Worm (Caenorhabditis elegans) whole organism, L2 larva: ENCODE data around the gene clec-62.

Experiments used
- C34F6.9 ChIP-seq: fragments of 150-350 bp; optimal IDR thresholded peaks from 2 replicates; lab custom pipeline; 2014; ENCODE audit warnings: missing biosample characterization, missing genetic modification characterization
- R02D3.7 ChIP-seq: fragments of 150-350 bp; optimal IDR thresholded peaks from 2 replicates; lab custom pipeline; 2014; ENCODE audit warnings: missing biosample characterization, missing genetic modification characterization
- alr-1 ChIP-seq: fragments of 150-350 bp; optimal IDR thresholded peaks from 2 replicates; lab custom pipeline; 2014; ENCODE audit warnings: missing biosample characterization, missing genetic modification characterization
- ama-1 ChIP-seq: fragments of 150-350 bp; optimal IDR thresholded peaks from 2 replicates; lab custom pipeline; 2018; ENCODE audit warnings: inconsistent platforms
- ceh-16 ChIP-seq: fragments of 150-350 bp; optimal IDR thresholded peaks from 2 replicates; lab custom pipeline; 2014; ENCODE audit warnings: missing biosample characterization, missing genetic modification characterization
- ceh-82 ChIP-seq: fragments of 150-350 bp; optimal IDR thresholded peaks from 2 replicates; lab custom pipeline; 2014; ENCODE audit warnings: missing biosample characterization, missing genetic modification characterization
- crh-2 ChIP-seq: sonication (generic microtip); optimal IDR thresholded peaks from 2 replicates; lab custom pipeline; 2017; ENCODE audit warnings: missing biosample characterization, missing genetic modification characterization
- dmd-4 ChIP-seq: sonication (generic microtip); optimal IDR thresholded peaks from 2 replicates; lab custom pipeline; 2017; ENCODE audit warnings: missing biosample characterization, missing genetic modification characterization
- elt-1 ChIP-seq: fragments of 150-350 bp; optimal IDR thresholded peaks from 2 replicates; lab custom pipeline; 2014; ENCODE audit warnings: missing biosample characterization, missing genetic modification characterization
- fos-1 ChIP-seq: fragments of 150-350 bp; optimal IDR thresholded peaks from 2 replicates; lab custom pipeline; 2014; ENCODE audit warnings: missing biosample characterization, missing genetic modification characterization
- gmeb-1 ChIP-seq: fragments of 150-350 bp; optimal IDR thresholded peaks from 2 replicates; lab custom pipeline; 2014; ENCODE audit warnings: missing biosample characterization, missing genetic modification characterization
- lin-11 ChIP-seq: fragments of 150-350 bp; sonication (generic microtip); optimal IDR thresholded peaks from 2 replicates; lab custom pipeline; 2014; ENCODE audit warnings: missing biosample characterization, missing genetic modification characterization, inconsistent platforms, mixed read lengths
- lin-39 ChIP-seq: fragments of 150-350 bp; optimal IDR thresholded peaks from 2 replicates; lab custom pipeline; 2014; ENCODE audit warnings: missing biosample characterization, missing genetic modification reagents, missing genetic modification characterization
- lsy-2 ChIP-seq, 2 experiments: fragments of 150-350 bp in 1 of 2; sonication (generic microtip) in 1 of 2; optimal IDR thresholded peaks; 2 replicates each; lab custom pipeline; 2014 to 2017; ENCODE audit warnings: missing biosample characterization in 2 of 2, missing genetic modification characterization in 2 of 2
- mab-5 ChIP-seq: fragments of 150-350 bp; optimal IDR thresholded peaks from 2 replicates; lab custom pipeline; 2014; ENCODE audit warnings: missing biosample characterization, missing genetic modification characterization
- mbf-1 ChIP-seq: sonication (generic microtip); optimal IDR thresholded peaks from 2 replicates; lab custom pipeline; 2017; ENCODE audit warnings: missing biosample characterization, missing genetic modification characterization
- mdl-1 ChIP-seq, 2 experiments: fragments of 150-350 bp in 1 of 2; sonication (generic microtip) in 1 of 2; optimal IDR thresholded peaks; 2 replicates each; lab custom pipeline; 2017; ENCODE audit warnings: missing biosample characterization in 2 of 2, missing genetic modification characterization in 2 of 2
- nhr-10 ChIP-seq: sonication (generic microtip); optimal IDR thresholded peaks from 2 replicates; lab custom pipeline; 2017; ENCODE audit warnings: missing biosample characterization, missing genetic modification characterization
- nhr-11 ChIP-seq: fragments of 150-350 bp; optimal IDR thresholded peaks from 2 replicates; lab custom pipeline; 2014; ENCODE audit warnings: missing biosample characterization, missing genetic modification characterization
- nhr-12 ChIP-seq: fragments of 150-350 bp; optimal IDR thresholded peaks from 2 replicates; lab custom pipeline; 2014; ENCODE audit warnings: missing biosample characterization, missing genetic modification characterization
- nhr-129 ChIP-seq: fragments of 150-350 bp; optimal IDR thresholded peaks from 2 replicates; lab custom pipeline; 2014; ENCODE audit warnings: missing biosample characterization, missing genetic modification characterization
- nhr-237 ChIP-seq: fragments of 150-350 bp; optimal IDR thresholded peaks from 2 replicates; lab custom pipeline; 2014; ENCODE audit warnings: missing biosample characterization, missing genetic modification characterization
- nhr-25 ChIP-seq: fragments of 150-350 bp; sonication (generic microtip); optimal IDR thresholded peaks from 3 replicates; lab custom pipeline; 2014; ENCODE audit warnings: missing biosample characterization, missing genetic modification characterization
- nhr-6 ChIP-seq: fragments of 150-350 bp; optimal IDR thresholded peaks from 2 replicates; lab custom pipeline; 2014; ENCODE audit warnings: missing biosample characterization, missing genetic modification characterization
- nhr-77 ChIP-seq: fragments of 150-350 bp; optimal IDR thresholded peaks from 2 replicates; lab custom pipeline; 2014; ENCODE audit warnings: missing biosample characterization, missing genetic modification characterization
- peb-1 ChIP-seq: fragments of 150-350 bp; optimal IDR thresholded peaks from 2 replicates; lab custom pipeline; 2014; ENCODE audit warnings: missing biosample characterization, missing genetic modification characterization
- sem-4 ChIP-seq: fragments of 150-350 bp; optimal IDR thresholded peaks from 2 replicates; lab custom pipeline; 2014; ENCODE audit warnings: missing biosample characterization, missing genetic modification reagents, missing genetic modification characterization
- skn-1 ChIP-seq: sonication (generic microtip); optimal IDR thresholded peaks from 2 replicates; lab custom pipeline; 2017; ENCODE audit warnings: missing biosample characterization, missing genetic modification characterization
- sma-9 ChIP-seq, 2 experiments: fragments of 150-350 bp in 1 of 2; sonication (generic microtip) in 1 of 2; optimal IDR thresholded peaks; 2 replicates each; lab custom pipeline; 2014 to 2016; ENCODE audit warnings: missing genetic modification characterization in 2 of 2, mild to moderate bottlenecking in 1 of 2, missing biosample characterization in 1 of 2, missing compliant biosample characterization in 1 of 2, missing genetic modification reagents in 1 of 2, moderate library complexity in 1 of 2
- snpc-4 ChIP-seq: fragments of 150-350 bp; optimal IDR thresholded peaks from 2 replicates; lab custom pipeline; 2014; ENCODE audit warnings: missing biosample characterization, missing genetic modification characterization
- unc-39 ChIP-seq: fragments of 150-350 bp; optimal IDR thresholded peaks from 2 replicates; lab custom pipeline; 2014; ENCODE audit warnings: missing biosample characterization, missing genetic modification characterization
- zag-1 ChIP-seq: fragments of 150-350 bp; optimal IDR thresholded peaks from 2 replicates; lab custom pipeline; 2014; ENCODE audit warnings: missing biosample characterization, missing genetic modification characterization
- ztf-1 ChIP-seq: fragments of 200-800 bp; sonication (Bioruptor generic); conservative IDR thresholded peaks from 2 replicates; pipeline ENCODE4 v1.3.6; 2022; ENCODE audit warnings: missing genetic modification characterization, missing compliant biosample characterization
- ztf-4 ChIP-seq: fragments of 150-350 bp; optimal IDR thresholded peaks from 2 replicates; lab custom pipeline; 2014; ENCODE audit warnings: missing biosample characterization, missing genetic modification characterization

clec-62 gene

DNA sequence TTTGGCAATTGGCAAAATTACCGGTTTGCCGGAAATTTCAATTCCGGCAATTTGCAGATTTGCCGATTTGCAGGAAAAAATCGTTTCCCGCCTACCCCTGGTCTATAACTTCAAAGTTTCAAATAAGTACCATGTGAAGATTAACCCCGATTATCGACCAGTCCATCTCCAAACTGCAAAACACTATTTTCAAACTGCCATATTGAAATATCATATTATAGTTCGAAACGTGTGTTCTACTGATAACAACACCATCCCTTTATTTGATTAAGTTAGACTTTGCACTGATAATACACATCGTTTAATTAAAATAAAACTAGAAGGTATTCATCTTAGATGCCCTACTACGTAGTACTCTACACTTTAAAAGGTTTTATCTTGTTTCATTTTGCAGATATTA lies 35.2 kb upstream of the clec-62 start:
- TF ChIP-seq fos-1 (tag; lab: Kevin White, UChicago) (peak; percentile 13), sem-4 (tag; lab: Kevin White, UChicago) (no peak)
- TF ChIP-seq, all 48 proteins: peak for 1

DNA sequence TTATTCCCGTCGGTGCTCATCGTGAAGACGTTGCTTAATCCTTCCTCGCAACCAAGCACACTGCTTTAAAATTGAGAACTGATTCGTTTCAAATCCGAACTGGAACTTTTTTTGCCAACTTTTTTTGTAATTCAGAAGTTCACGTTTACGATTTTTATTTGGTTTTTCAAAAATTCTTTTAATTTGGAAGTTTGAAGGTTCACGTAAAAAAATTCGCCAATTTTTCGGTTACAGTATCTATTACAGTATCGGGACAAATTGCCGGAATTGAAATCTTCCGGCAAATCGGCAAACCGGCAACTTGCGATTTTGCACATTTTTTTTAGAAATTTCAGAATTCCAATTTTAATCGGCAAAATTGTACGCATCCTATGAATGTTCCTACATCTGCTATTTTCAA lies 33.3 kb upstream of the clec-62 start, which contains the start of gene F58G1.3:
Gene F58G1.3, minus strand, starts transcription at position 101 of the 400 bp plus-strand sequence.
- TF ChIP-seq skn-1 (tag; lab: Kevin White, UChicago) (no peak), ama-1 (no peak), C34F6.9 (tag; lab: Kevin White, UChicago) (no peak), ceh-82 (tag; lab: Kevin White, UChicago) (no peak), nhr-12 (tag; lab: Kevin White, UChicago) (no peak), snpc-4 (tag; lab: Kevin White, UChicago) (no peak), mbf-1 (tag; lab: Kevin White, UChicago) (no peak), alr-1 (tag; lab: Kevin White, UChicago) (no peak), fos-1 (tag; lab: Kevin White, UChicago) (no peak), dmd-4 (tag; lab: Kevin White, UChicago) (no peak), elt-1 (tag; lab: Kevin White, UChicago) (no peak), ceh-16 (tag; lab: Kevin White, UChicago) (no peak), unc-39 (tag; lab: Kevin White, UChicago) (no peak), sma-9 (GFP tag; optimal IDR thresholded peaks at IDR 0.05; lab: Kevin White, UChicago) (no peak), sma-9 (tag; optimal IDR thresholded peaks at IDR 0.05; lab: Kevin White, UChicago) (no peak)
- TF ChIP-seq, all 48 proteins: peak for 0

DNA sequence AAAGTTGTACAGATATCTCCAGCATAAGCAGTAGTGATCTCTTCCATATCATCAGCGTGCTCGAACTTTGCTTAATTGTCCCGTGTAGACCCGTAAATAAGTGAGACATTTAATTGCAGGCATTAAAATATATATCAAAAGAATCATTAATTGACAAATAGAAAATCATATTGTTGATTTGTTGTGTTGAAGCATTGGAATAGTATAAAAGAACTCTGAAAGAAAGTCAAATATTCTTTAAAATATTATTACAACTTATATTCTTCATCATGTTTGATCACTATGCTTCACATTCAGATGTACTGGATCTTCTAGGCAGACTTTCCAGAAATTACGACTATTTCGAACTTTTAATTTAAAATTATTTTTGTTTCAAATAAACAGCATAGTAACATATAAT lies 30.6 kb upstream of the clec-62 start, which contains the start of gene F58G1.8:
Gene F58G1.8, minus strand, starts transcription at position 101 of the 400 bp plus-strand sequence.
- TF ChIP-seq zag-1 (no peak), nhr-6 (tag; lab: Kevin White, UChicago) (no peak), lsy-2 (tag; optimal IDR thresholded peaks at IDR 0.05; lab: Kevin White, UChicago) (no peak), dmd-4 (tag; lab: Kevin White, UChicago) (no peak), alr-1 (tag; lab: Kevin White, UChicago) (no peak), peb-1 (tag; lab: Kevin White, UChicago) (no peak), mab-5 (tag; lab: Kevin White, UChicago) (no peak), sem-4 (tag; lab: Kevin White, UChicago) (no peak), R02D3.7 (tag; lab: Kevin White, UChicago) (no peak), nhr-77 (no peak), ztf-1 (GFP tag; lab: Robert Waterston, UW) (no peak), nhr-25 (tag; lab: Kevin White, UChicago) (no peak), nhr-237 (tag; lab: Kevin White, UChicago) (no peak), ztf-4 (tag; lab: Kevin White, UChicago) (no peak), mbf-1 (tag; lab: Kevin White, UChicago) (no peak), nhr-11 (tag; lab: Kevin White, UChicago) (no peak)

DNA sequence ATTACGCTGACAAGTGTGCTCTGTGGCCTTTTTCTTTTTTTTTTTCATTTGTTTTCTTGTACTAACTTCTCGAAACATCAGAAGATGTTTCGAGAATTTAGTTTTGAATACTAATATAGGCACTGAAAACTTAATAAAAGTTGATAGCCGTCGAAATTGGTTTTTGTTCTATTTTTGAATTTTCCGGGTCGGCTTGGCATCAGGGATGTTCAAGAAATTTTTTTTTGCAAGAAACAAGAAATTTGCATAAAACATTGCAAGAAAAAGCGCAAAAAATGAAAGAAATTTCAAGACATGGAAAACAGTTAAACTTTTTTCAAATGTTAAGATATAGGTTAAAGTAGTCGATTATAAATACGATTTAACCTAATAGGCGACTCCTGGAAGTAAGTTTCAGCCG lies 28.3 kb upstream of the clec-62 start:
- TF ChIP-seq lin-39 (tag; lab: Kevin White, UChicago), result no peak
- no peak for TF ChIP-seq crh-2 (tag; lab: Kevin White, UChicago)
- no peak for TF ChIP-seq nhr-25 (tag; lab: Kevin White, UChicago)
- no peak for TF ChIP-seq nhr-237 (tag; lab: Kevin White, UChicago)
- TF ChIP-seq gmeb-1 (tag; lab: Kevin White, UChicago), result no peak
- TF ChIP-seq nhr-129, result no peak
- TF ChIP-seq lin-11 (tag; lab: Kevin White, UChicago), result no peak
- TF ChIP-seq mdl-1 (tag; optimal IDR thresholded peaks at IDR 0.05; lab: Kevin White, UChicago), result no peak

DNA sequence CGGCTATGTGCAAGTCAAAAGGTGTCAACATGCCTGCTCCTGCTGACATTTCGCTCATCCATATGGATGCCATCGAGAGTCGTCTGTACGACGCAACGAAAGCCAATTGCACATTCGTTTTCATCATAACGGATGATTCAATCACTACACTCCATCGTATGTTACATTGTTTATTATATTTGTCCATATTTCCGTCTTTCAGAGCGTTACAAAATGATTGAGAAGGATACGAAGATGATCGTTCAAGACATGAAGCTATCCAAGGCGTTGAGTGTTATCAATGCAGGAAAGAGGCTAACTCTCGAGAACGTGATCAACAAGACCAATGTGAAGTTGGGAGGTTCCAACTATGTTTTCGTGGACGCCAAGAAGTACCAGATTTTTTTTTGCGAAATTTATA lies 26.6 kb upstream of the clec-62 start:
- TF ChIP-seq nhr-11 (tag; lab: Kevin White, UChicago) (no peak), peb-1 (tag; lab: Kevin White, UChicago) (no peak), unc-39 (tag; lab: Kevin White, UChicago) (no peak), nhr-10 (tag; lab: Kevin White, UChicago) (no peak), ztf-1 (GFP tag; lab: Robert Waterston, UW) (no peak)
